Fruit fly (Drosophila melanogaster): Measurements from ENCODE around the gene Gbp3.

dm6 chr3R:23013482-23013881, 36.4 kb downstream of the Gbp3 start:
- TF ChIP-seq bab1 (GFP tag; optimal IDR thresholded peaks at IDR 0.05) = no peak
- TF ChIP-seq cnc (optimal IDR thresholded peaks at IDR 0.05) = no peak
